Fruit fly (Drosophila melanogaster) whole organism, embryonic: ENCODE measurements around the gene CG5902.
A peak's percentile ranks its signal among the peaks of the same experiment; 100 is the strongest.

Experiments
- ATbp ChIP-seq: fragments of 200-800 bp; sonication (Bioruptor generic); optimal IDR thresholded peaks from 2 replicates; lab custom pipeline; 2017; ENCODE audit warnings: missing biosample characterization, mild to moderate bottlenecking, missing genetic modification characterization, missing genetic modification reagents
- Aef1 ChIP-seq: fragments of 200-800 bp; sonication (Bioruptor generic); IDR thresholded peaks from 3 replicates; pipeline ENCODE4 v1.3.6; 2022; ENCODE audit warnings: missing biosample characterization, missing genetic modification characterization
- BEAF-32 ChIP-seq: fragments of 200-800 bp; sonication (Bioruptor generic); optimal IDR thresholded peaks from 3 replicates; lab custom pipeline; 2017; ENCODE audit warnings: missing biosample characterization, missing genetic modification characterization, mild to moderate bottlenecking, moderate library complexity, missing genetic modification reagents
- Bteb2 ChIP-seq: fragments of 200-800 bp; sonication (Bioruptor generic); optimal IDR thresholded peaks from 2 replicates; lab custom pipeline; 2016; ENCODE audit warnings: missing biosample characterization, missing genetic modification characterization
- CG10565 ChIP-seq: fragments of 200-800 bp; sonication (Bioruptor generic); optimal IDR thresholded peaks from 3 replicates; lab custom pipeline; 2016; ENCODE audit warnings: missing biosample characterization, mild to moderate bottlenecking, missing genetic modification characterization
- CG12219 ChIP-seq: fragments of 200-800 bp; sonication (Bioruptor generic); optimal IDR thresholded peaks from 3 replicates; lab custom pipeline; 2018; ENCODE audit warnings: missing biosample characterization, mild to moderate bottlenecking, missing genetic modification characterization
- CG1233 ChIP-seq: fragments of 200-800 bp; sonication (Bioruptor generic); optimal IDR thresholded peaks from 4 replicates; lab custom pipeline; 2018; ENCODE audit warnings: missing biosample characterization, mild to moderate bottlenecking, missing genetic modification characterization
- CG13624 ChIP-seq: fragments of 200-800 bp; sonication (Bioruptor generic); optimal IDR thresholded peaks from 2 replicates; lab custom pipeline; 2016; ENCODE audit warnings: missing biosample characterization, missing genetic modification characterization
- CG15269 ChIP-seq: fragments of 200-800 bp; sonication (Bioruptor generic); optimal IDR thresholded peaks from 2 replicates; lab custom pipeline; 2018; ENCODE audit warnings: missing biosample characterization, mild to moderate bottlenecking, missing genetic modification characterization, moderate library complexity
- CG15696 ChIP-seq: fragments of 200-800 bp; sonication (Bioruptor generic); optimal IDR thresholded peaks from 2 replicates; lab custom pipeline; 2019; ENCODE audit warnings: missing biosample characterization, mild to moderate bottlenecking, missing genetic modification characterization, moderate library complexity
- CG2202 ChIP-seq: fragments of 200-800 bp; sonication (Bioruptor generic); optimal IDR thresholded peaks from 2 replicates; lab custom pipeline; 2018; ENCODE audit warnings: missing biosample characterization, mild to moderate bottlenecking, missing genetic modification characterization
- CG30403 ChIP-seq: fragments of 200-800 bp; sonication (Bioruptor generic); optimal IDR thresholded peaks from 3 replicates; lab custom pipeline; 2016; ENCODE audit warnings: missing biosample characterization, missing genetic modification characterization
- CG31441 ChIP-seq: fragments of 200-800 bp; sonication (Bioruptor generic); IDR thresholded peaks from 2 replicates; pipeline ENCODE4 v1.3.6; 2022; ENCODE audit warnings: missing biosample characterization, missing genetic modification characterization
- CG34376 ChIP-seq: fragments of 200-800 bp; sonication (Bioruptor generic); optimal IDR thresholded peaks from 2 replicates; lab custom pipeline; 2018; ENCODE audit warnings: missing biosample characterization, mild to moderate bottlenecking, missing genetic modification characterization
- CG6791 ChIP-seq: fragments of 200-800 bp; sonication (Bioruptor generic); IDR thresholded peaks from 3 replicates; pipeline ENCODE4 v1.3.6; 2022; ENCODE audit warnings: missing biosample characterization, missing genetic modification characterization; ENCODE audit not compliant: partially characterized antibody
- CG6854 ChIP-seq: fragments of 200-800 bp; sonication (Bioruptor generic); optimal IDR thresholded peaks from 3 replicates; lab custom pipeline; 2017; ENCODE audit warnings: missing biosample characterization, mild to moderate bottlenecking, missing genetic modification characterization
- CG7372 ChIP-seq: fragments of 200-800 bp; sonication (Bioruptor generic); IDR thresholded peaks from 2 replicates; pipeline ENCODE4 v1.3.6; 2022; ENCODE audit warnings: missing biosample characterization, missing genetic modification characterization
- CG7987 ChIP-seq: fragments of 200-800 bp; sonication (Bioruptor generic); optimal IDR thresholded peaks from 2 replicates; lab custom pipeline; 2018; ENCODE audit warnings: missing biosample characterization, mild to moderate bottlenecking, missing genetic modification characterization, moderate library complexity
- CG8765 ChIP-seq: fragments of 200-800 bp; sonication (Bioruptor generic); IDR thresholded peaks from 2 replicates; pipeline ENCODE4 v1.3.6; 2022; ENCODE audit warnings: missing biosample characterization, missing genetic modification characterization
- CG9609 ChIP-seq: fragments of 200-800 bp; sonication (Bioruptor generic); optimal IDR thresholded peaks from 3 replicates; lab custom pipeline; 2016; ENCODE audit warnings: missing biosample characterization, missing genetic modification characterization
- CHES-1-like ChIP-seq: fragments of 200-800 bp; sonication (Bioruptor generic); optimal IDR thresholded peaks from 2 replicates; lab custom pipeline; 2016; ENCODE audit warnings: missing biosample characterization, missing genetic modification characterization
- Ets65A ChIP-seq: fragments of 200-800 bp; sonication (Bioruptor generic); peaks from one replicate; lab custom pipeline; 2016; ENCODE audit warnings: missing biosample characterization, missing genetic modification characterization
- Hr78 ChIP-seq, 2 experiments: fragments of 200-800 bp in 1 of 2; fragments of >200 bp in 1 of 2; sonication (Bioruptor generic) in 1 of 2; optimal IDR thresholded peaks; 2 replicates each; lab custom pipeline; 2017 to 2019; ENCODE audit warnings: missing biosample characterization in 2 of 2, missing genetic modification characterization in 2 of 2, mild to moderate bottlenecking in 1 of 2, moderate library complexity in 1 of 2
- Med ChIP-seq: fragments of 200-800 bp; sonication (Bioruptor generic); peaks from one replicate; lab custom pipeline; 2016; ENCODE audit warnings: missing biosample characterization, missing genetic modification characterization, mild to moderate bottlenecking, inconsistent platforms, moderate library complexity
- NFAT ChIP-seq: fragments of 200-800 bp; sonication (Bioruptor generic); IDR thresholded peaks from 2 replicates; pipeline ENCODE4 v1.3.6; 2022; ENCODE audit warnings: missing biosample characterization, missing genetic modification characterization
- Sry-β ChIP-seq: fragments of 200-800 bp; sonication (Bioruptor generic); optimal IDR thresholded peaks from 2 replicates; lab custom pipeline; 2018; ENCODE audit warnings: missing biosample characterization, mild to moderate bottlenecking, missing genetic modification characterization, moderate library complexity
- Ssrp ChIP-seq: fragments of 200-800 bp; sonication (Bioruptor generic); optimal IDR thresholded peaks from 2 replicates; lab custom pipeline; 2018; ENCODE audit warnings: missing biosample characterization, mild to moderate bottlenecking, missing genetic modification characterization, moderate library complexity
- Taf1 ChIP-seq: fragments of 200-800 bp; sonication (Bioruptor generic); IDR thresholded peaks from 2 replicates; pipeline ENCODE4 v1.3.6; 2022; ENCODE audit warnings: missing biosample characterization, missing genetic modification characterization
- amos ChIP-seq: fragments of 200-800 bp; sonication (Bioruptor generic); IDR thresholded peaks from 2 replicates; pipeline ENCODE4 v1.3.6; 2022; ENCODE audit warnings: missing biosample characterization, missing genetic modification characterization; ENCODE audit not compliant: partially characterized antibody
- ara ChIP-seq: fragments of 200-800 bp; sonication (Bioruptor generic); IDR thresholded peaks from 2 replicates; pipeline ENCODE4 v1.3.6; 2022; ENCODE audit warnings: missing biosample characterization, missing genetic modification characterization
- ato ChIP-seq: fragments of 200-800 bp; sonication (Bioruptor generic); IDR thresholded peaks from 2 replicates; pipeline ENCODE4 v1.3.6; 2022; ENCODE audit warnings: missing biosample characterization, missing genetic modification characterization; ENCODE audit not compliant: partially characterized antibody
- bab2 ChIP-seq: fragments of 200-800 bp; sonication (Bioruptor generic); optimal IDR thresholded peaks from 2 replicates; lab custom pipeline; 2016; ENCODE audit warnings: missing biosample characterization, missing genetic modification characterization
- crol ChIP-seq: fragments of 200-800 bp; sonication (Bioruptor generic); IDR thresholded peaks from 2 replicates; pipeline ENCODE4 v1.3.6; 2022; ENCODE audit warnings: missing biosample characterization, missing genetic modification characterization
- cwo ChIP-seq: fragments of 200-800 bp; sonication (Bioruptor generic); optimal IDR thresholded peaks from 3 replicates; lab custom pipeline; 2017; ENCODE audit warnings: missing biosample characterization, missing genetic modification characterization, mild to moderate bottlenecking, moderate library complexity, missing genetic modification reagents
- esg ChIP-seq: fragments of 200-800 bp; sonication (Bioruptor generic); conservative IDR thresholded peaks from 2 replicates; pipeline ENCODE4 v1.3.6; 2022; ENCODE audit warnings: missing biosample characterization, missing genetic modification characterization
- jigr1 ChIP-seq: fragments of 200-800 bp; sonication (Bioruptor generic); IDR thresholded peaks from 3 replicates; pipeline ENCODE4 v1.3.6; 2022; ENCODE audit warnings: missing biosample characterization, missing genetic modification characterization
- kah ChIP-seq: fragments of 200-800 bp; sonication (Bioruptor generic); optimal IDR thresholded peaks from 2 replicates; lab custom pipeline; 2018; ENCODE audit warnings: missing biosample characterization, mild to moderate bottlenecking, missing genetic modification characterization
- lola ChIP-seq, 3 experiments: fragments of >200 bp in 2 of 3; fragments of 200-800 bp in 1 of 3; sonication (Bioruptor generic) in 1 of 3; optimal IDR thresholded peaks; 2 replicates each; lab custom pipeline; 2017 to 2019; ENCODE audit warnings: missing biosample characterization in 3 of 3, missing genetic modification characterization in 3 of 3, mild to moderate bottlenecking in 1 of 3, moderate library complexity in 1 of 3
- luna ChIP-seq: fragments of 200-800 bp; sonication (Bioruptor generic); optimal IDR thresholded peaks from 2 replicates; lab custom pipeline; 2016; ENCODE audit warnings: missing biosample characterization, missing genetic modification characterization
- salm ChIP-seq: fragments of 200-800 bp; sonication (Bioruptor generic); optimal IDR thresholded peaks from 2 replicates; lab custom pipeline; 2018; ENCODE audit warnings: missing biosample characterization, mild to moderate bottlenecking, missing genetic modification characterization
- sens ChIP-seq: fragments of 200-800 bp; sonication (Bioruptor generic); peaks from one replicate; lab custom pipeline; 2016; ENCODE audit warnings: missing biosample characterization, missing genetic modification characterization
- slp2 ChIP-seq: fragments of 200-800 bp; sonication (Bioruptor generic); optimal IDR thresholded peaks from 2 replicates; lab custom pipeline; 2016; ENCODE audit warnings: missing biosample characterization, missing genetic modification characterization
- so ChIP-seq: fragments of 200-800 bp; sonication (Bioruptor generic); IDR thresholded peaks from 3 replicates; pipeline ENCODE4 v1.3.6; 2022; ENCODE audit warnings: missing biosample characterization, missing genetic modification characterization
- sqz ChIP-seq: fragments of 200-800 bp; sonication (Bioruptor generic); optimal IDR thresholded peaks from 3 replicates; lab custom pipeline; 2018; ENCODE audit warnings: missing biosample characterization, mild to moderate bottlenecking, missing genetic modification characterization
- toy ChIP-seq: fragments of 200-800 bp; sonication (Bioruptor generic); IDR thresholded peaks from 2 replicates; pipeline ENCODE4 v1.3.6; 2022; ENCODE audit warnings: missing biosample characterization, missing genetic modification characterization
- vvl ChIP-seq: fragments of 200-800 bp; sonication (Bioruptor generic); IDR thresholded peaks from 2 replicates; pipeline ENCODE4 v1.3.6; 2022; ENCODE audit warnings: missing biosample characterization, missing genetic modification characterization
- wek ChIP-seq: fragments of 200-800 bp; sonication (Bioruptor generic); optimal IDR thresholded peaks from 3 replicates; lab custom pipeline; 2018; ENCODE audit warnings: missing biosample characterization, mild to moderate bottlenecking, missing genetic modification characterization, moderate library complexity

Gene CG5902

DNA sequence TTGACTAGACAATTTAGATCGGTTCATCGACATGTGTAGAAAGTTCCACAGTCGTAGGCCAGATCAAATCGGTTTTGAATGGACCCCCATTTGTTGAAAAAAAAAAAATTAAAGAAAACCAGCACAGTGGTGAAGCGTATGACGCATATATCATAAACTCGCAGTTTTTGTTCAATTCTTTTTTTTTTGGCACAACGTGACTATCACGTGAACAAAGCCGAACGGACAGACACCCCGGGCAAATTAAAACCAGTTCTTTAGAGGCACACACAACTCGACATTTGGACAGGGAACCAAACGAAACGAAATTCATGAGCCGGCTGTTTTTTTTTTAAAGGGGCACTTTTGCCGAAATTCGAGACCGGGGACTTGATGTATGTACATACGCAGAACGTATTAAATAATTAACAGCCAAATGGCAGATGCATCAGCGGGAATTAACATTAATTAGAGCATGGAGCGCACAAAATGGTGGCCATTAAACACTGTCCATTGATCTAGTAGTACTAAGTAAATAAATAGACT is 45.5 kb upstream of the CG5902 start:
- TF ChIP-seq sens (GFP tag; lab: Kevin White, UChicago) (peak; percentile 54), vvl (GFP tag; lab: Robert Waterston, UW) (peak; percentile 7; the same call in 1 of the 2 replicates), cwo (peak; percentile 95), CG7987 (GFP tag; lab: Kevin White, UChicago) (peak; percentile 58), CG15696 (no peak), sqz (GFP tag; lab: Kevin White, UChicago) (peak; percentile 46), CG34376 (GFP tag; lab: Kevin White, UChicago) (no peak), CG7372 (GFP tag; lab: Robert Waterston, UW) (0 out of 2 replicates have a peak, but pooled peaks have one; percentile 4), Med (GFP tag; lab: Kevin White, UChicago) (peak; percentile 51), Ets65A (peak; percentile 45)
- TF ChIP-seq, all 482 proteins: peak for 8

DNA sequence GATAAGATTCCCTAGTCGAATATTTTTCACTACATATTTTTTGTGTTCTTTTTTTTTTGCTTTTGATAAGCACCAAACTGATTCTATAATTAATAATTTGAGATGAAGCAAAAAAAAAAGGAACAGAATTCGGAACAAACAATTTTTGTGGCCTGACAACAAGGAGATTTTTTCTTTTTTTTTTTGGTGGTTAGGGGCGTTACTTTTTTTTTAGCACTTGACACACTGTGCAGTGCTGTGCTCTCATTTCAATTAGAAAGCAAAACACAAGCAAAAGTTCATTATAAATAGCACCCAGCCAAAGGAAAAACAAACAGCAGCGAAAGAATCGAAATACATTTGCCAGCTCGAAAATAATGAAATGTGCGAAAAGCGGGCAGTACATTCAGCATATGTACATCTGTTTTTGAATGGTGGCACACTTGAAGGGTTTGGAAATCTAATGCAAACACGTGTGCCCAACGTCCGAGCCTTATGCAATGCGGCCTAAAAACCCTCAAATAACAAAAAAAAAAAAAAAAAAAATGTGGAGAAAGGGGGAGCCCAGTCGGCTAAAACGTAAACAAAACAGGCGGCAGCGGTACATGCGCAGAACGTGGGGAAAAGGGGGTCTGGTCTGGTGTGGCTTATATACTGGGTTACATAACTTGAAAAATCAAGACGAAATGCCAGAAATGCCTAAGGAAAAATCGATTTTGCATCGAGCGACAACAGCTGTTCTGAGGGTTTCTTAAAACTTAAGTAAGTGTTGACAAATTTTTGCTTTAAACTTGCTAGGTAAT is 44.6 kb upstream of the CG5902 start:
- no peak for TF ChIP-seq so
- TF ChIP-seq Taf1 (GFP tag; lab: Robert Waterston, UW), result no peak
- TF ChIP-seq crol (GFP tag; lab: Robert Waterston, UW), result 0 out of 2 replicates have a peak, but pooled peaks have one; percentile 14
- TF ChIP-seq kah (GFP tag; lab: Kevin White, UChicago), result no peak
- no peak for TF ChIP-seq BEAF-32 (GFP tag; lab: Kevin White, UChicago)
- TF ChIP-seq ara (GFP tag; lab: Robert Waterston, UW), result 0 out of 2 replicates have a peak, but pooled peaks have one; percentile 49
- peak; percentile 16 for TF ChIP-seq Ssrp (tag; lab: Kevin White, UChicago)
- no peak for TF ChIP-seq lola (GFP tag; optimal IDR thresholded peaks at IDR 0.05; lab: Kevin White, UChicago)
- no peak for TF ChIP-seq CG1233 (GFP tag; lab: Kevin White, UChicago)
- TF ChIP-seq salm, result no peak
- peak; percentile 50 for TF ChIP-seq Aef1 (GFP tag; lab: Robert Waterston, UW)
- no peak for TF ChIP-seq CG6854 (GFP tag; lab: Kevin White, UChicago)
- no peak for TF ChIP-seq CG2202 (tag; lab: Kevin White, UChicago)
- no peak for TF ChIP-seq NFAT (GFP tag; lab: Robert Waterston, UW)
- no peak for TF ChIP-seq wek (GFP tag; lab: Kevin White, UChicago)
- TF ChIP-seq luna (GFP tag; lab: Kevin White, UChicago), result no peak
- 0 out of 2 replicates have a peak, but pooled peaks have one; percentile 23 for TF ChIP-seq CG31441 (GFP tag; lab: Robert Waterston, UW)
- no peak for TF ChIP-seq jigr1 (GFP tag; lab: Robert Waterston, UW)
- peak; percentile 0 for TF ChIP-seq CG9609 (GFP tag; lab: Kevin White, UChicago)
- no peak for TF ChIP-seq Sry-β (GFP tag; lab: Kevin White, UChicago)
- peak; percentile 19 for TF ChIP-seq CG15269 (tag; lab: Kevin White, UChicago)
- peak; percentile 1 for TF ChIP-seq ATbp (GFP tag; lab: Kevin White, UChicago)
- no peak for TF ChIP-seq CG6791 (GFP tag; lab: Robert Waterston, UW)
- TF ChIP-seq Bteb2 (GFP tag; lab: Kevin White, UChicago), result peak; percentile 1
- TF ChIP-seq CG10565 (GFP tag; lab: Kevin White, UChicago), result no peak
- no peak for TF ChIP-seq ato
- TF ChIP-seq toy (GFP tag; lab: Robert Waterston, UW), result no peak
- TF ChIP-seq slp2 (GFP tag; lab: Kevin White, UChicago), result peak; percentile 5
- TF ChIP-seq esg (GFP tag; lab: Robert Waterston, UW), result peak; percentile 38
- TF ChIP-seq amos (GFP tag; lab: Robert Waterston, UW), result no peak
- TF ChIP-seq CG8765, result no peak
- TF ChIP-seq CG13624 (GFP tag; lab: Kevin White, UChicago), result peak; percentile 11
- no peak for TF ChIP-seq Hr78 (GFP tag; optimal IDR thresholded peaks at IDR 0.05; lab: Kevin White, UChicago)
- TF ChIP-seq CG12219, result no peak
- TF ChIP-seq sens (GFP tag; lab: Kevin White, UChicago), result peak; percentile 92
- peak; percentile 58 for TF ChIP-seq CG30403 (GFP tag; lab: Kevin White, UChicago)
- peak; percentile 44 for TF ChIP-seq CHES-1-like
- peak; percentile 4 for TF ChIP-seq bab2 (GFP tag; lab: Kevin White, UChicago)
